Worm (Caenorhabditis elegans) whole organism, L3 larva: Measurements from ENCODE around the gene D1014.6.

ENCODE experiments used
- ZK546.5 ChIP-seq: sonication (generic microtip); optimal IDR thresholded peaks from 2 replicates; lab custom pipeline; 2017; ENCODE audit warnings: missing biosample characterization, missing genetic modification characterization
- ama-1 ChIP-seq: fragments of 150-350 bp; optimal IDR thresholded peaks from 2 replicates; lab custom pipeline; 2018
- ceh-16 ChIP-seq: sonication (generic microtip); optimal IDR thresholded peaks from 2 replicates; lab custom pipeline; 2017; ENCODE audit warnings: missing biosample characterization, missing genetic modification characterization
- ceh-28 ChIP-seq: fragments of 150-350 bp; optimal IDR thresholded peaks from 2 replicates; lab custom pipeline; 2014; ENCODE audit warnings: missing biosample characterization, missing genetic modification reagents, missing genetic modification characterization
- ceh-82 ChIP-seq: fragments of 150-350 bp; optimal IDR thresholded peaks from 2 replicates; lab custom pipeline; 2014; ENCODE audit warnings: missing biosample characterization, missing genetic modification characterization
- ceh-9 ChIP-seq: sonication (generic microtip); optimal IDR thresholded peaks from 2 replicates; lab custom pipeline; 2018; ENCODE audit warnings: missing biosample characterization, missing genetic modification characterization
- daf-12 ChIP-seq: fragments of 150-350 bp; optimal IDR thresholded peaks from 2 replicates; lab custom pipeline; 2014; ENCODE audit warnings: missing biosample characterization, missing genetic modification reagents, missing genetic modification characterization
- egl-27 ChIP-seq: sonication (generic microtip); optimal IDR thresholded peaks from 4 replicates; lab custom pipeline; 2017; ENCODE audit warnings: missing biosample characterization, missing genetic modification reagents, missing genetic modification characterization
- elt-1 ChIP-seq: fragments of 150-350 bp; optimal IDR thresholded peaks from 2 replicates; lab custom pipeline; 2014; ENCODE audit warnings: missing biosample characterization, missing genetic modification characterization
- elt-2 ChIP-seq: sonication (generic microtip); optimal IDR thresholded peaks from 2 replicates; lab custom pipeline; 2016; ENCODE audit warnings: missing genetic modification reagents, mild to moderate bottlenecking, missing genetic modification characterization, missing compliant biosample characterization
- elt-3 ChIP-seq, 3 experiments: fragments of 150-350 bp in 1 of 3; sonication (generic microtip) in 2 of 3; optimal IDR thresholded peaks; 2 replicates in 2 of 3; 4 replicates in 1 of 3; lab custom pipeline; 2014 to 2017; ENCODE audit warnings: missing biosample characterization in 3 of 3, missing genetic modification characterization in 3 of 3
- eor-1 ChIP-seq, 2 experiments: fragments of 150-350 bp; optimal IDR thresholded peaks; 2 replicates each; lab custom pipeline; 2014 to 2018; ENCODE audit warnings: missing biosample characterization in 2 of 2, missing genetic modification characterization in 2 of 2
- fkh-2 ChIP-seq: fragments of 150-350 bp; optimal IDR thresholded peaks from 2 replicates; lab custom pipeline; 2014; ENCODE audit warnings: missing biosample characterization, missing genetic modification reagents, missing genetic modification characterization
- fos-1 ChIP-seq: fragments of 150-350 bp; optimal IDR thresholded peaks from 2 replicates; lab custom pipeline; 2014; ENCODE audit warnings: missing biosample characterization, missing genetic modification characterization
- hmg-11 ChIP-seq: sonication (generic microtip); optimal IDR thresholded peaks from 2 replicates; lab custom pipeline; 2016; ENCODE audit warnings: missing genetic modification characterization, missing compliant biosample characterization
- lin-15B ChIP-seq: fragments of 150-350 bp; optimal IDR thresholded peaks from 2 replicates; lab custom pipeline; 2014; ENCODE audit warnings: missing biosample characterization, missing genetic modification characterization
- lin-39 ChIP-seq: fragments of 150-350 bp; optimal IDR thresholded peaks from 2 replicates; lab custom pipeline; 2018; ENCODE audit warnings: missing biosample characterization, missing genetic modification reagents, missing genetic modification characterization
- mml-1 ChIP-seq: fragments of 150-350 bp; sonication (generic microtip); optimal IDR thresholded peaks from 3 replicates; lab custom pipeline; 2014; ENCODE audit warnings: missing biosample characterization, missing genetic modification characterization
- nfya-1 ChIP-seq: sonication (generic microtip); optimal IDR thresholded peaks from 2 replicates; lab custom pipeline; 2017; ENCODE audit warnings: missing genetic modification characterization, mild to moderate bottlenecking, missing compliant biosample characterization, antibody characterized with exemption, moderate library complexity; ENCODE audit not compliant: insufficient read depth
- nhr-12 ChIP-seq: fragments of 150-350 bp; optimal IDR thresholded peaks from 2 replicates; lab custom pipeline; 2014; ENCODE audit warnings: missing biosample characterization, missing genetic modification characterization
- nhr-23 ChIP-seq: fragments of 150-350 bp; optimal IDR thresholded peaks from 2 replicates; lab custom pipeline; 2014; ENCODE audit warnings: missing biosample characterization, missing genetic modification reagents, missing genetic modification characterization
- nhr-25 ChIP-seq: sonication (generic microtip); optimal IDR thresholded peaks from 2 replicates; lab custom pipeline; 2017; ENCODE audit warnings: missing biosample characterization, missing genetic modification characterization
- nhr-43 ChIP-seq: sonication (generic microtip); optimal IDR thresholded peaks from 2 replicates; lab custom pipeline; 2016; ENCODE audit warnings: mild to moderate bottlenecking, missing genetic modification characterization, missing compliant biosample characterization; ENCODE audit not compliant: poor library complexity, severe bottlenecking
- nhr-67 ChIP-seq: fragments of 150-350 bp; optimal IDR thresholded peaks from 2 replicates; lab custom pipeline; 2014; ENCODE audit warnings: missing biosample characterization, missing genetic modification characterization
- nhr-76 ChIP-seq: fragments of 150-350 bp; sonication (generic microtip); optimal IDR thresholded peaks from 5 replicates; lab custom pipeline; 2014; ENCODE audit warnings: missing biosample characterization, missing genetic modification characterization
- nhr-77 ChIP-seq: fragments of 150-350 bp; optimal IDR thresholded peaks from 2 replicates; lab custom pipeline; 2014; ENCODE audit warnings: missing biosample characterization, missing genetic modification characterization
- skn-1 ChIP-seq: fragments of 150-350 bp; optimal IDR thresholded peaks from 2 replicates; lab custom pipeline; 2014; ENCODE audit warnings: missing biosample characterization, missing genetic modification characterization
- snpc-4 ChIP-seq: fragments of 150-350 bp; optimal IDR thresholded peaks from 2 replicates; lab custom pipeline; 2014; ENCODE audit warnings: missing biosample characterization, missing genetic modification characterization
- tbx-2 ChIP-seq: sonication (generic microtip); optimal IDR thresholded peaks from 2 replicates; lab custom pipeline; 2016; ENCODE audit warnings: mild to moderate bottlenecking, missing genetic modification characterization, missing compliant biosample characterization
- unc-62 ChIP-seq: fragments of 150-350 bp; sonication (generic microtip); optimal IDR thresholded peaks from 4 replicates; lab custom pipeline; 2014; ENCODE audit warnings: missing biosample characterization, missing genetic modification reagents, missing genetic modification characterization
- zag-1 ChIP-seq: fragments of 150-350 bp; optimal IDR thresholded peaks from 2 replicates; lab custom pipeline; 2014; ENCODE audit warnings: missing biosample characterization, missing genetic modification characterization
- ztf-11 ChIP-seq: fragments of 150-350 bp; optimal IDR thresholded peaks from 2 replicates; lab custom pipeline; 2014; ENCODE audit warnings: missing biosample characterization, missing genetic modification characterization

Gene D1014.6

ce11 chrV:8143605-8144004, 22.6 kb downstream of the D1014.6 start, which contains the start of gene D1014.2:
Gene D1014.2, plus strand, starts transcription at chrV:8143905.
- TF ChIP-seq elt-1 (no peak), ama-1 (lab: Kevin White, UChicago) (no peak), zag-1 (tag; lab: Kevin White, UChicago) (no peak), snpc-4 (no peak), nhr-76 (no peak), egl-27 (tag; lab: Kevin White, UChicago) (no peak), ceh-28 (tag; lab: Kevin White, UChicago) (no peak), ceh-82 (tag; lab: Kevin White, UChicago) (no peak), mml-1 (tag; lab: Kevin White, UChicago) (no peak), elt-3 (tag; optimal IDR thresholded peaks at IDR 0.05; lab: Kevin White, UChicago) (no peak)
- TF ChIP-seq, all 47 proteins: peak for 0

ce11 chrV:8144515-8144914, 23.5 kb downstream of the D1014.6 start:
- TF ChIP-seq skn-1 (no peak), snpc-4 (no peak)

ce11 chrV:8145329-8145728, 24.4 kb downstream of the D1014.6 start, which contains the start of gene D1014.13:
Gene D1014.13, plus strand, starts transcription at chrV:8145629.
- no peak for TF ChIP-seq nhr-12 (tag; lab: Kevin White, UChicago)
- TF ChIP-seq unc-62: no peak

DNA sequence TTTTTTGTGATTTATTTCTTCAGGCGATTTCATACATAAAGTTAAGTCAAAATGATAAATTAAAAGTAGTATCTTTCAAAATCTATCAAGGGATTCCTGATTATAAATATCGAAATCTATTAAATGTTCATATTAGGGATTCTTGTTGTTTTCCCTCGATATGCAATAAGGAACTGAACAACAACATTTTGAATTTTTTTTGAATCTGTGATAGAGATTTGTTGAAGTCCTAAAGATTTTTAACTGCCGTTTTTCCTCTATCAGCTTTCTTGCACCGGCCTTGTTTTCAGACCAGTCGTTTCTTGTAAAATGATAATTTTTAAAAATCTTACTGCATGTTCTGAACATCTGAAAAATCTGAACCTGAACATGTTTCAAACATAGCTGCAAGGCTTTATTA, 34.8 kb downstream of the D1014.6 start:
- TF ChIP-seq ama-1 (lab: Kevin White, UChicago): no peak
- no peak for TF ChIP-seq tbx-2 (tag; lab: Kevin White, UChicago)
- TF ChIP-seq lin-15B (tag; lab: Kevin White, UChicago): no peak

- TF ChIP-seq skn-1 (no peak), nfya-1 (tag; lab: Kevin White, UChicago) (no peak), nhr-76 (no peak), nhr-67 (no peak), fos-1 (tag; lab: Kevin White, UChicago) (no peak), lin-39 (tag; lab: Kevin White, UChicago) (no peak), nhr-25 (tag; lab: Kevin White, UChicago) (no peak), nhr-43 (tag; lab: Kevin White, UChicago) (no peak), ceh-16 (tag; lab: Kevin White, UChicago) (no peak), eor-1 (tag; optimal IDR thresholded peaks at IDR 0.05; lab: Kevin White, UChicago) (no peak), nhr-23 (tag; lab: Kevin White, UChicago) (no peak), snpc-4 (no peak), ama-1 (lab: Kevin White, UChicago) (no peak), ZK546.5 (tag; lab: Kevin White, UChicago) (no peak), elt-2 (tag; lab: Kevin White, UChicago) (no peak), nhr-77 (tag; lab: Kevin White, UChicago) (no peak), elt-3 (tag; optimal IDR thresholded peaks at IDR 0.05; lab: Kevin White, UChicago) (no peak), ceh-9 (no peak)
Measured at ce11 chrV:8157446-8157845, 36.5 kb downstream of the D1014.6 start, which contains the start of gene sul-2. Gene sul-2, plus strand, starts transcription at chrV:8157746.

DNA sequence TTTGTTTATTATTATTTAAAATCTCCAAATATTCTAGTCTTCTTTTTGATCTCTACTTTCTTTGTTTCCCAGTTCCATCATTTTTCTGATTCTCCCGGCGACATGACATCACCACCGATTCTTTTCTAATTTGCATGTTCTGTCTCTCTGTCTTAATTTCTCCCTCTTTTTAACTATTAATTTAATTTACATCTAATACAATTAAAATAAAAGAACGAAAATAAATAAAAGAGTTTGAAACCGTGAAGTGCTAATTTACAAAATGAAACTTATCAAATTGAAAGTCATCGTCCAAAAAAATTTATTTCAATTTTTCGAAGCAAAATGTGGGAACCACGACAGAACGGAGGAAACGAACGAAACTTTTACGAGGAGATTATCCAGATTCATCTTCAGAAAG, 38.7 kb downstream of the D1014.6 start, which contains the start of gene F20D6.6:
Gene F20D6.6, plus strand, starts transcription at position 301 of the 400 bp plus-strand sequence.
- TF ChIP-seq tbx-2 (tag; lab: Kevin White, UChicago): no peak
- no peak for TF ChIP-seq elt-3 (tag; optimal IDR thresholded peaks at IDR 0.05; lab: Kevin White, UChicago)
- TF ChIP-seq zag-1 (tag; lab: Kevin White, UChicago): no peak
- no peak for TF ChIP-seq daf-12
- TF ChIP-seq nhr-23 (tag; lab: Kevin White, UChicago): no peak
- no peak for TF ChIP-seq hmg-11 (tag; lab: Kevin White, UChicago)
- no peak for TF ChIP-seq elt-1
- TF ChIP-seq fkh-2: no peak
- TF ChIP-seq ceh-82 (tag; lab: Kevin White, UChicago): no peak
- TF ChIP-seq elt-2 (tag; lab: Kevin White, UChicago): no peak
- no peak for TF ChIP-seq eor-1 (tag; optimal IDR thresholded peaks at IDR 0.05; lab: Kevin White, UChicago)
- no peak for TF ChIP-seq ZK546.5 (tag; lab: Kevin White, UChicago)
- TF ChIP-seq ceh-28 (tag; lab: Kevin White, UChicago): no peak
- TF ChIP-seq nhr-67: no peak
- no peak for TF ChIP-seq ztf-11 (tag; lab: Kevin White, UChicago)
